Worm (Caenorhabditis elegans) whole organism, L4 larva: ENCODE measurements around the gene F26A1.8.

Experiments used
- D1046.2 ChIP-seq: fragments of 200-800 bp; sonication (Bioruptor generic); IDR thresholded peaks from 2 replicates; pipeline ENCODE4 v1.3.6; 2022; ENCODE audit warnings: missing genetic modification characterization, missing compliant biosample characterization
- Y48G9A.11 ChIP-seq: fragments of 200-800 bp; sonication (Bioruptor generic); IDR thresholded peaks from 2 replicates; pipeline ENCODE4 v1.3.6; 2022; ENCODE audit warnings: missing genetic modification reagents, missing genetic modification characterization, missing compliant biosample characterization
- Y75B8A.6 ChIP-seq: fragments of 200-800 bp; sonication (Bioruptor generic); IDR thresholded peaks from 2 replicates; pipeline ENCODE4 v1.3.6; 2022; ENCODE audit warnings: missing genetic modification reagents, missing genetic modification characterization, missing compliant biosample characterization
- aly-2 ChIP-seq: sonication (generic microtip); optimal IDR thresholded peaks from 2 replicates; lab custom pipeline; 2018; ENCODE audit warnings: missing biosample characterization, missing genetic modification characterization
- ceh-44 ChIP-seq: fragments of 200-800 bp; sonication (Bioruptor generic); IDR thresholded peaks from 2 replicates; pipeline ENCODE4 v1.3.6; 2022; ENCODE audit warnings: missing genetic modification reagents, missing genetic modification characterization, missing compliant biosample characterization
- ceh-62 ChIP-seq: sonication (generic microtip); optimal IDR thresholded peaks from 2 replicates; lab custom pipeline; 2017; ENCODE audit warnings: missing biosample characterization, missing genetic modification characterization
- daf-12 ChIP-seq: fragments of 150-350 bp; optimal IDR thresholded peaks from 2 replicates; lab custom pipeline; 2014; ENCODE audit warnings: missing biosample characterization, missing genetic modification reagents, missing genetic modification characterization
- daf-19 ChIP-seq: fragments of 200-800 bp; sonication (Bioruptor generic); conservative IDR thresholded peaks from 2 replicates; pipeline ENCODE4 v1.3.6; 2022; ENCODE audit warnings: missing genetic modification characterization, missing compliant biosample characterization
- daf-8 ChIP-seq: fragments of 200-800 bp; sonication (Bioruptor generic); IDR thresholded peaks from 2 replicates; pipeline ENCODE4 v1.3.6; 2022; ENCODE audit warnings: missing genetic modification characterization, missing compliant biosample characterization
- dmd-9 ChIP-seq: fragments of 200-800 bp; sonication (Bioruptor generic); IDR thresholded peaks from 2 replicates; pipeline ENCODE4 v1.3.6; 2022; ENCODE audit warnings: missing genetic modification reagents, missing genetic modification characterization, missing compliant biosample characterization
- duxl-1 ChIP-seq: sonication (generic microtip); optimal IDR thresholded peaks from 2 replicates; lab custom pipeline; 2016; ENCODE audit warnings: mild to moderate bottlenecking, missing genetic modification characterization, moderate library complexity, missing compliant biosample characterization; ENCODE audit not compliant: poor library complexity
- egl-43 ChIP-seq: fragments of 200-800 bp; sonication (Bioruptor generic); IDR thresholded peaks from 2 replicates; pipeline ENCODE4 v1.3.6; 2022; ENCODE audit warnings: missing genetic modification reagents, missing genetic modification characterization, missing compliant biosample characterization
- fkh-10 ChIP-seq: fragments of 150-350 bp; optimal IDR thresholded peaks from 2 replicates; lab custom pipeline; 2014; ENCODE audit warnings: missing biosample characterization, missing genetic modification reagents, missing genetic modification characterization
- hif-1 ChIP-seq, 2 experiments: sonication (generic microtip); optimal IDR thresholded peaks; 2 replicates each; lab custom pipeline; 2016 to 2017; ENCODE audit warnings: missing compliant biosample characterization in 2 of 2, missing genetic modification characterization in 2 of 2, missing genetic modification reagents in 2 of 2, missing genotype in 2 of 2, mild to moderate bottlenecking in 1 of 2
- lin-13 ChIP-seq: fragments of 150-350 bp; optimal IDR thresholded peaks from 2 replicates; lab custom pipeline; 2014; ENCODE audit warnings: missing biosample characterization, missing genetic modification reagents, missing genetic modification characterization
- lin-39 ChIP-seq: fragments of 150-350 bp; optimal IDR thresholded peaks from 2 replicates; lab custom pipeline; 2014; ENCODE audit warnings: missing biosample characterization, missing genetic modification reagents, missing genetic modification characterization
- lsy-2 ChIP-seq, 2 experiments: fragments of 150-350 bp in 1 of 2; sonication (generic microtip) in 1 of 2; optimal IDR thresholded peaks; 2 replicates each; lab custom pipeline; 2014 to 2017; ENCODE audit warnings: missing biosample characterization in 2 of 2, missing genetic modification characterization in 2 of 2
- madf-5 ChIP-seq, 2 experiments: fragments of 200-800 bp; sonication (Bioruptor generic); IDR thresholded peaks; 2 replicates each; pipeline ENCODE4 v1.3.6; 2022; ENCODE audit warnings: missing compliant biosample characterization in 2 of 2, missing genetic modification characterization in 2 of 2
- mdt-29 ChIP-seq: fragments of 200-800 bp; sonication (Bioruptor generic); IDR thresholded peaks from 2 replicates; pipeline ENCODE4 v1.3.6; 2022; ENCODE audit warnings: missing genetic modification reagents, missing genetic modification characterization, missing compliant biosample characterization
- mxl-2 ChIP-seq: fragments of 200-800 bp; sonication (Bioruptor generic); conservative IDR thresholded peaks from 2 replicates; pipeline ENCODE4 v1.3.6; 2022; ENCODE audit warnings: missing genetic modification reagents, missing genetic modification characterization, missing compliant biosample characterization
- nhr-10 ChIP-seq: fragments of 150-350 bp; optimal IDR thresholded peaks from 2 replicates; lab custom pipeline; 2014; ENCODE audit warnings: missing biosample characterization, missing genetic modification characterization
- nhr-102 ChIP-seq: sonication (generic microtip); optimal IDR thresholded peaks from 2 replicates; lab custom pipeline; 2016; ENCODE audit warnings: mild to moderate bottlenecking, missing genetic modification characterization, moderate library complexity, missing compliant biosample characterization
- nhr-11 ChIP-seq: fragments of 150-350 bp; optimal IDR thresholded peaks from 2 replicates; lab custom pipeline; 2014; ENCODE audit warnings: missing biosample characterization, missing genetic modification characterization
- nhr-77 ChIP-seq: fragments of 150-350 bp; optimal IDR thresholded peaks from 2 replicates; lab custom pipeline; 2014; ENCODE audit warnings: missing biosample characterization, missing genetic modification characterization
- pha-4 ChIP-seq, 2 experiments: fragments of 150-350 bp in 1 of 2; fragments of 200-800 bp in 1 of 2; sonication (Bioruptor generic) in 1 of 2; IDR thresholded peaks in 1 of 2; optimal IDR thresholded peaks in 1 of 2; 2 replicates each; pipeline versions ENCODE4 v1.3.6 to Lab custom; 2014 to 2022; ENCODE audit warnings: missing genetic modification characterization in 2 of 2, missing genetic modification reagents in 2 of 2, missing biosample characterization in 1 of 2, missing compliant biosample characterization in 1 of 2
- saeg-2 ChIP-seq: fragments of 200-800 bp; sonication (Bioruptor generic); IDR thresholded peaks from 2 replicates; pipeline ENCODE4 v1.3.6; 2022; ENCODE audit warnings: missing genetic modification reagents, missing genetic modification characterization, missing compliant biosample characterization
- set-16 ChIP-seq: fragments of 200-800 bp; sonication (Bioruptor generic); IDR thresholded peaks from 2 replicates; pipeline ENCODE4 v1.3.6; 2022; ENCODE audit warnings: missing genetic modification reagents, missing genetic modification characterization, missing compliant biosample characterization
- spr-1 ChIP-seq: sonication (generic microtip); optimal IDR thresholded peaks from 2 replicates; lab custom pipeline; 2016; ENCODE audit warnings: mild to moderate bottlenecking, missing genetic modification characterization, missing compliant biosample characterization
- spr-3 ChIP-seq: fragments of 200-800 bp; sonication (Bioruptor generic); optimal IDR thresholded peaks from 2 replicates; lab custom pipeline; 2018; ENCODE audit warnings: mild to moderate bottlenecking, missing genetic modification characterization, missing compliant biosample characterization
- vab-7 ChIP-seq: fragments of 200-800 bp; sonication (Bioruptor generic); IDR thresholded peaks from 2 replicates; pipeline ENCODE4 v1.3.6; 2022; ENCODE audit warnings: missing genetic modification reagents, missing genetic modification characterization, missing compliant biosample characterization
- zip-2 ChIP-seq: fragments of 150-350 bp; optimal IDR thresholded peaks from 2 replicates; lab custom pipeline; 2014; ENCODE audit warnings: missing biosample characterization, missing genetic modification characterization

F26A1.8 gene

ce11 chrIII:4822140-4822539 lies at the start of gene F26A1.8:
F26A1.8 (minus strand) TSS chrIII:4822240.
- TF ChIP-seq dmd-9 (GFP tag; lab: Robert Waterston, UW) (no peak), nhr-102 (tag; lab: Kevin White, UChicago) (no peak), madf-5 (GFP tag; IDR thresholded peaks at IDR 0.05; lab: Robert Waterston, UW) (no peak), egl-43 (no peak), lsy-2 (tag; optimal IDR thresholded peaks at IDR 0.05; lab: Kevin White, UChicago) (no peak), ceh-44 (GFP tag; lab: Robert Waterston, UW) (no peak), aly-2 (no peak), spr-1 (tag; lab: Kevin White, UChicago) (no peak)

ce11 chrIII:4870478-4870877 lies 48.4 kb upstream of the F26A1.8 start, which contains the start of gene gipc-1:
gipc-1 (plus strand) TSS chrIII:4870778.
- TF ChIP-seq vab-7 = no peak
- TF ChIP-seq nhr-77 (tag; lab: Kevin White, UChicago) = no peak
- TF ChIP-seq mdt-29 (GFP tag; lab: Robert Waterston, UW) = no peak
- no peak for TF ChIP-seq saeg-2
- no peak for TF ChIP-seq ceh-62
- no peak for TF ChIP-seq nhr-10
- no peak for TF ChIP-seq daf-12
- no peak for TF ChIP-seq zip-2 (tag; lab: Kevin White, UChicago)
- no peak for TF ChIP-seq nhr-11 (tag; lab: Kevin White, UChicago)
- TF ChIP-seq lin-13 (GFP tag; lab: Kevin White, UChicago) = no peak
- TF ChIP-seq daf-19 (GFP tag; lab: Robert Waterston, UW) = no peak
- no peak for TF ChIP-seq spr-3 (GFP tag; lab: Kevin White, UChicago)

- TF ChIP-seq D1046.2 = no peak
Measured at ce11 chrIII:4868643-4869042, 46.6 kb upstream of the F26A1.8 start, which contains the start of the genes msd-4 and C35D10.3. msd-4 (minus strand) TSS chrIII:4868743. C35D10.3 (plus strand) TSS chrIII:4868921.

- TF ChIP-seq lin-39 (tag; lab: Kevin White, UChicago) = no peak
Measured at ce11 chrIII:4866762-4867161, 44.7 kb upstream of the F26A1.8 start, which contains the start of gene C35D10.17. C35D10.17 (plus strand) TSS chrIII:4867062.

- no peak for TF ChIP-seq egl-43
- no peak for TF ChIP-seq hif-1 (tag; optimal IDR thresholded peaks at IDR 0.05; lab: Kevin White, UChicago)
- no peak for TF ChIP-seq aly-2
- TF ChIP-seq mxl-2 = no peak
- TF ChIP-seq daf-8 (GFP tag; lab: Robert Waterston, UW) = no peak
- no peak for TF ChIP-seq nhr-102 (tag; lab: Kevin White, UChicago)
- no peak for TF ChIP-seq fkh-10 (GFP tag; lab: Kevin White, UChicago)
- no peak for TF ChIP-seq Y75B8A.6 (GFP tag; lab: Robert Waterston, UW)
- no peak for TF ChIP-seq daf-19 (GFP tag; lab: Robert Waterston, UW)
- TF ChIP-seq Y48G9A.11 (GFP tag; lab: Robert Waterston, UW) = no peak
- TF ChIP-seq set-16 = no peak
- TF ChIP-seq duxl-1 (tag; lab: Kevin White, UChicago) = no peak
- TF ChIP-seq pha-4 (GFP tag; IDR thresholded peaks at IDR 0.05; lab: Robert Waterston, UW) = no peak
- no peak for TF ChIP-seq pha-4 (tag; optimal IDR thresholded peaks at IDR 0.05; lab: Kevin White, UChicago)
Measured at ce11 chrIII:4863127-4863526, 41.1 kb upstream of the F26A1.8 start, which contains the start of gene coq-8. coq-8 (plus strand) TSS chrIII:4863427.
